Fruit fly (Drosophila melanogaster) whole organism, adult: Measurements from ENCODE around the gene CG12516.

Experiments used
- CG11617 ChIP-seq: fragments of 200-800 bp; sonication (Bioruptor generic); optimal IDR thresholded peaks from 2 replicates; lab custom pipeline; 2017; ENCODE audit warnings: mild to moderate bottlenecking, missing biosample characterization, missing genetic modification reagents, missing genetic modification characterization
- CG12768 ChIP-seq: fragments of 200-800 bp; sonication (Bioruptor generic); optimal IDR thresholded peaks from 2 replicates; lab custom pipeline; 2017; ENCODE audit warnings: missing biosample characterization, missing genetic modification characterization, mild to moderate bottlenecking, moderate library complexity, missing genetic modification reagents
- CG14711 ChIP-seq: fragments of 200-800 bp; sonication (Bioruptor generic); optimal IDR thresholded peaks from 2 replicates; lab custom pipeline; 2018; ENCODE audit warnings: missing biosample characterization, mild to moderate bottlenecking, missing genetic modification characterization, moderate library complexity
- CG1620 ChIP-seq: fragments of 200-800 bp; sonication (Bioruptor generic); optimal IDR thresholded peaks from 2 replicates; lab custom pipeline; 2016; ENCODE audit warnings: missing biosample characterization, missing genetic modification characterization
- CG33017 ChIP-seq: fragments of 200-800 bp; sonication (Bioruptor generic); optimal IDR thresholded peaks from 2 replicates; lab custom pipeline; 2018; ENCODE audit warnings: missing biosample characterization, mild to moderate bottlenecking, missing genetic modification characterization, moderate library complexity
- CG5204 ChIP-seq: fragments of 200-800 bp; sonication (Bioruptor generic); optimal IDR thresholded peaks from 2 replicates; lab custom pipeline; 2016; ENCODE audit warnings: missing biosample characterization, missing genetic modification characterization
- CG7045 ChIP-seq: fragments of 200-800 bp; sonication (Bioruptor generic); optimal IDR thresholded peaks from 2 replicates; lab custom pipeline; 2017; ENCODE audit warnings: missing biosample characterization, mild to moderate bottlenecking, missing genetic modification characterization
- CG7101 ChIP-seq: fragments of 200-800 bp; sonication (Bioruptor generic); optimal IDR thresholded peaks from 2 replicates; lab custom pipeline; 2018; ENCODE audit warnings: missing biosample characterization, mild to moderate bottlenecking, missing genetic modification characterization, moderate library complexity
- Clk ChIP-seq: fragments of 200-800 bp; sonication (Bioruptor generic); optimal IDR thresholded peaks from 2 replicates; lab custom pipeline; 2017; ENCODE audit warnings: missing biosample characterization, missing genetic modification characterization
- Crg-1 ChIP-seq: fragments of 200-800 bp; sonication (Bioruptor generic); optimal IDR thresholded peaks from 2 replicates; lab custom pipeline; 2016; ENCODE audit warnings: missing biosample characterization, missing genetic modification characterization
- Hr96 ChIP-seq: fragments of 200-800 bp; sonication (Bioruptor generic); optimal IDR thresholded peaks from 2 replicates; lab custom pipeline; 2016; ENCODE audit warnings: missing biosample characterization, missing genetic modification characterization
- Mnt ChIP-seq: fragments of 200-800 bp; sonication (Bioruptor generic); optimal IDR thresholded peaks from 2 replicates; lab custom pipeline; 2016; ENCODE audit warnings: missing biosample characterization, mild to moderate bottlenecking, missing genetic modification characterization
- bab1 ChIP-seq: fragments of 200-800 bp; sonication (Bioruptor generic); optimal IDR thresholded peaks from 3 replicates; lab custom pipeline; 2019; ENCODE audit warnings: missing biosample characterization, mild to moderate bottlenecking, missing genetic modification characterization, moderate library complexity
- cic ChIP-seq: fragments of 200-800 bp; sonication (Bioruptor generic); optimal IDR thresholded peaks from 2 replicates; lab custom pipeline; 2017; ENCODE audit warnings: missing biosample characterization, mild to moderate bottlenecking, missing genetic modification characterization, moderate library complexity
- cnc ChIP-seq, 2 experiments: fragments of >200 bp; optimal IDR thresholded peaks; 2 replicates each; lab custom pipeline; 2017
- kay ChIP-seq: fragments of 200-800 bp; sonication (Bioruptor generic); peaks from one replicate; lab custom pipeline; 2016; ENCODE audit warnings: missing biosample characterization, missing genetic modification characterization, borderline replicate concordance
- ovo ChIP-seq: fragments of 200-800 bp; sonication (Bioruptor generic); optimal IDR thresholded peaks from 2 replicates; lab custom pipeline; 2016; ENCODE audit warnings: missing biosample characterization, missing genetic modification characterization
- pad ChIP-seq: fragments of 200-800 bp; sonication (Bioruptor generic); optimal IDR thresholded peaks from 3 replicates; lab custom pipeline; 2017; ENCODE audit warnings: missing biosample characterization, missing genetic modification characterization, mild to moderate bottlenecking, moderate library complexity, missing genetic modification reagents
- tj ChIP-seq: fragments of 200-800 bp; sonication (Bioruptor generic); optimal IDR thresholded peaks from 3 replicates; lab custom pipeline; 2017; ENCODE audit warnings: missing biosample characterization, mild to moderate bottlenecking, missing genetic modification characterization, moderate library complexity
- toe ChIP-seq: fragments of 200-800 bp; sonication (Bioruptor generic); optimal IDR thresholded peaks from 2 replicates; lab custom pipeline; 2016; ENCODE audit warnings: missing biosample characterization, missing genetic modification characterization

The CG12516 gene

dm6 chr3R:28304505-28304904, at the start of gene CG12516:
Gene CG12516 (minus strand): TSS chr3R:28304605.
- no peak for TF ChIP-seq ovo (GFP tag; lab: Kevin White, UChicago)

- TF ChIP-seq bab1 (no peak), tj (no peak), CG11617 (GFP tag; lab: Kevin White, UChicago) (no peak), CG5204 (GFP tag; lab: Kevin White, UChicago) (no peak), ovo (GFP tag; lab: Kevin White, UChicago) (no peak), cnc (optimal IDR thresholded peaks at IDR 0.05; lab: Kevin White, UChicago) (no peak), CG33017 (no peak), toe (GFP tag; lab: Kevin White, UChicago) (no peak), kay (GFP tag; lab: Kevin White, UChicago) (no peak), Hr96 (GFP tag; lab: Kevin White, UChicago) (no peak), pad (no peak), Crg-1 (GFP tag; lab: Kevin White, UChicago) (no peak), CG7101 (tag; lab: Kevin White, UChicago) (no peak), CG14711 (tag; lab: Kevin White, UChicago) (no peak), cic (GFP tag; lab: Kevin White, UChicago) (no peak), CG12768 (GFP tag; lab: Kevin White, UChicago) (no peak)
Observed at dm6 chr3R:28351942-28352341, 47.5 kb upstream of the CG12516 start, which contains the start of gene Or98b. Gene Or98b (plus strand): TSS chr3R:28352242.

- no peak for TF ChIP-seq pad
- TF ChIP-seq cnc (optimal IDR thresholded peaks at IDR 0.05; lab: Kevin White, UChicago), result no peak
- no peak for TF ChIP-seq CG7045 (GFP tag; lab: Kevin White, UChicago)
- TF ChIP-seq CG5204 (GFP tag; lab: Kevin White, UChicago), result no peak
- TF ChIP-seq Hr96 (GFP tag; lab: Kevin White, UChicago), result no peak
- no peak for TF ChIP-seq Mnt (GFP tag; lab: Kevin White, UChicago)
- TF ChIP-seq bab1, result no peak
- no peak for TF ChIP-seq toe (GFP tag; lab: Kevin White, UChicago)
- no peak for TF ChIP-seq ovo (GFP tag; lab: Kevin White, UChicago)
- no peak for TF ChIP-seq Clk (GFP tag; lab: Kevin White, UChicago)
- no peak for TF ChIP-seq cic (GFP tag; lab: Kevin White, UChicago)
- TF ChIP-seq CG12768 (GFP tag; lab: Kevin White, UChicago), result no peak
- no peak for TF ChIP-seq tj
- TF ChIP-seq Crg-1 (GFP tag; lab: Kevin White, UChicago), result no peak
- no peak for TF ChIP-seq CG7101 (tag; lab: Kevin White, UChicago)
- no peak for TF ChIP-seq CG1620 (GFP tag; lab: Kevin White, UChicago)
Observed at dm6 chr3R:28345287-28345686, 40.9 kb upstream of the CG12516 start.

dm6 chr3R:28340606-28340999, 36.2 kb upstream of the CG12516 start:
- TF ChIP-seq cnc (optimal IDR thresholded peaks at IDR 0.05; lab: Kevin White, UChicago), result no peak
- no peak for TF ChIP-seq pad
- TF ChIP-seq CG1620 (GFP tag; lab: Kevin White, UChicago), result no peak
- TF ChIP-seq tj, result no peak
- TF ChIP-seq Hr96 (GFP tag; lab: Kevin White, UChicago), result no peak
- TF ChIP-seq CG14711 (tag; lab: Kevin White, UChicago), result no peak
- TF ChIP-seq CG7101 (tag; lab: Kevin White, UChicago), result no peak
- TF ChIP-seq CG5204 (GFP tag; lab: Kevin White, UChicago), result no peak
- no peak for TF ChIP-seq Crg-1 (GFP tag; lab: Kevin White, UChicago)
- TF ChIP-seq Clk (GFP tag; lab: Kevin White, UChicago), result no peak
- no peak for TF ChIP-seq cic (GFP tag; lab: Kevin White, UChicago)
- no peak for TF ChIP-seq CG12768 (GFP tag; lab: Kevin White, UChicago)
- no peak for TF ChIP-seq kay (GFP tag; lab: Kevin White, UChicago)

- TF ChIP-seq Crg-1 (GFP tag; lab: Kevin White, UChicago), result peak; percentile 62
- TF ChIP-seq Hr96 (GFP tag; lab: Kevin White, UChicago), result peak; percentile 50
- TF ChIP-seq cic (GFP tag; lab: Kevin White, UChicago), result peak; percentile 2
- peak; percentile 77 for TF ChIP-seq CG7045 (GFP tag; lab: Kevin White, UChicago)
- TF ChIP-seq tj, result peak; percentile 84
- peak; percentile 76 for TF ChIP-seq Mnt (GFP tag; lab: Kevin White, UChicago)
- peak; percentile 6 for TF ChIP-seq bab1
- peak; percentile 13 for TF ChIP-seq Clk (GFP tag; lab: Kevin White, UChicago)
- TF ChIP-seq CG12768 (GFP tag; lab: Kevin White, UChicago), result peak; percentile 61
- peak; percentile 10 for TF ChIP-seq CG1620 (GFP tag; lab: Kevin White, UChicago)
- peak; percentile 37 for TF ChIP-seq pad
- peak; percentile 64 for TF ChIP-seq CG33017
- TF ChIP-seq kay (GFP tag; lab: Kevin White, UChicago), result no peak
- TF ChIP-seq toe (GFP tag; lab: Kevin White, UChicago), result peak; percentile 64
- TF ChIP-seq ovo (GFP tag; lab: Kevin White, UChicago), result peak; percentile 76
- peak; percentile 58 for TF ChIP-seq CG14711 (tag; lab: Kevin White, UChicago)
- TF ChIP-seq CG7101 (tag; lab: Kevin White, UChicago), result peak; percentile 73
- no peak for TF ChIP-seq cnc (optimal IDR thresholded peaks at IDR 0.05; lab: Kevin White, UChicago)
- TF ChIP-seq CG11617 (GFP tag; lab: Kevin White, UChicago), result peak; percentile 84
- peak; percentile 61 for TF ChIP-seq CG5204 (GFP tag; lab: Kevin White, UChicago)
Observed at dm6 chr3R:28339654-28340605, 35.5 kb upstream of the CG12516 start, which contains the start of the genes Gfat2 and Moca-cyp. Gene Gfat2 (minus strand): TSS chr3R:28339765. Gene Moca-cyp (plus strand): TSS chr3R:28340334.
